Worm (Caenorhabditis elegans) whole organism, L4 larva: ENCODE results near the gene daf-5.

Source experiments
- F10B5.3 ChIP-seq: sonication (generic microtip); optimal IDR thresholded peaks from 2 replicates; lab custom pipeline; 2016; ENCODE audit warnings: mild to moderate bottlenecking, missing genetic modification characterization, missing compliant biosample characterization
- F26F4.8 ChIP-seq: fragments of 200-800 bp; sonication (Bioruptor generic); conservative IDR thresholded peaks from 2 replicates; pipeline ENCODE4 v1.3.6; 2022; ENCODE audit warnings: missing genetic modification characterization, missing compliant biosample characterization
- F49E8.2 ChIP-seq: sonication (generic microtip); optimal IDR thresholded peaks from 2 replicates; lab custom pipeline; 2016; ENCODE audit warnings: missing compliant biosample characterization, mild to moderate bottlenecking, missing genetic modification characterization, borderline replicate concordance
- ZK546.5 ChIP-seq, 2 experiments: sonication (generic microtip); optimal IDR thresholded peaks; 2 replicates each; lab custom pipeline; 2017; ENCODE audit warnings: missing biosample characterization in 2 of 2, missing genetic modification characterization in 2 of 2
- aha-1 ChIP-seq: fragments of 150-350 bp; peaks from one replicate; lab custom pipeline; 2014; ENCODE audit warnings: missing biosample characterization, missing genetic modification characterization
- ceh-82 ChIP-seq: sonication (generic microtip); optimal IDR thresholded peaks from 2 replicates; lab custom pipeline; 2017; ENCODE audit warnings: missing biosample characterization, missing genetic modification characterization
- ces-1 ChIP-seq: fragments of 150-350 bp; sonication (generic microtip); optimal IDR thresholded peaks from 4 replicates; lab custom pipeline; 2014; ENCODE audit warnings: missing biosample characterization, missing genetic modification reagents, missing genetic modification characterization
- daf-19 ChIP-seq: fragments of 200-800 bp; sonication (Bioruptor generic); conservative IDR thresholded peaks from 2 replicates; pipeline ENCODE4 v1.3.6; 2022; ENCODE audit warnings: missing genetic modification characterization, missing compliant biosample characterization
- daf-8 ChIP-seq: fragments of 200-800 bp; sonication (Bioruptor generic); IDR thresholded peaks from 2 replicates; pipeline ENCODE4 v1.3.6; 2022; ENCODE audit warnings: missing genetic modification characterization, missing compliant biosample characterization
- egl-43 ChIP-seq: fragments of 200-800 bp; sonication (Bioruptor generic); IDR thresholded peaks from 2 replicates; pipeline ENCODE4 v1.3.6; 2022; ENCODE audit warnings: missing genetic modification reagents, missing genetic modification characterization, missing compliant biosample characterization
- fkh-10 ChIP-seq: fragments of 150-350 bp; optimal IDR thresholded peaks from 2 replicates; lab custom pipeline; 2014; ENCODE audit warnings: missing biosample characterization, missing genetic modification reagents, missing genetic modification characterization
- hif-1 ChIP-seq, 2 experiments: sonication (generic microtip); optimal IDR thresholded peaks; 2 replicates each; lab custom pipeline; 2016 to 2017; ENCODE audit warnings: missing compliant biosample characterization in 2 of 2, missing genetic modification characterization in 2 of 2, missing genetic modification reagents in 2 of 2, missing genotype in 2 of 2, mild to moderate bottlenecking in 1 of 2
- lim-7 ChIP-seq: fragments of 200-800 bp; sonication (Bioruptor generic); IDR thresholded peaks from 2 replicates; pipeline ENCODE4 v1.3.6; 2022; ENCODE audit warnings: missing genetic modification characterization, missing compliant biosample characterization
- lin-38 ChIP-seq: fragments of 200-800 bp; sonication (Bioruptor generic); IDR thresholded peaks from 2 replicates; pipeline ENCODE4 v1.3.6; 2022; ENCODE audit warnings: missing genetic modification reagents, missing genetic modification characterization, missing compliant biosample characterization
- lir-3 ChIP-seq: sonication (generic microtip); optimal IDR thresholded peaks from 2 replicates; lab custom pipeline; 2016; ENCODE audit warnings: mild to moderate bottlenecking, missing genetic modification characterization, missing compliant biosample characterization
- lsy-2 ChIP-seq, 2 experiments: fragments of 150-350 bp in 1 of 2; sonication (generic microtip) in 1 of 2; optimal IDR thresholded peaks; 2 replicates each; lab custom pipeline; 2014 to 2017; ENCODE audit warnings: missing biosample characterization in 2 of 2, missing genetic modification characterization in 2 of 2
- madf-9 ChIP-seq: fragments of 200-800 bp; sonication (Bioruptor generic); conservative IDR thresholded peaks from 2 replicates; pipeline ENCODE4 v1.3.6; 2022; ENCODE audit warnings: missing genetic modification reagents, missing genetic modification characterization, missing compliant biosample characterization
- mdl-1 ChIP-seq, 2 experiments: fragments of 150-350 bp in 1 of 2; sonication (generic microtip) in 1 of 2; optimal IDR thresholded peaks; 2 replicates each; lab custom pipeline; 2014 to 2017; ENCODE audit warnings: missing biosample characterization in 2 of 2, missing genetic modification characterization in 2 of 2
- mdt-29 ChIP-seq: fragments of 200-800 bp; sonication (Bioruptor generic); IDR thresholded peaks from 2 replicates; pipeline ENCODE4 v1.3.6; 2022; ENCODE audit warnings: missing genetic modification reagents, missing genetic modification characterization, missing compliant biosample characterization
- nhr-111 ChIP-seq: fragments of 200-800 bp; sonication (Bioruptor generic); optimal IDR thresholded peaks from 2 replicates; lab custom pipeline; 2018; ENCODE audit warnings: mild to moderate bottlenecking, missing genetic modification characterization, missing compliant biosample characterization
- nhr-41 ChIP-seq: fragments of 200-800 bp; sonication (Bioruptor generic); IDR thresholded peaks from 2 replicates; pipeline ENCODE4 v1.3.6; 2022; ENCODE audit warnings: missing genetic modification reagents, missing genetic modification characterization, missing compliant biosample characterization
- nhr-42 ChIP-seq: fragments of 200-800 bp; sonication (Bioruptor generic); IDR thresholded peaks from 2 replicates; pipeline ENCODE4 v1.3.6; 2022; ENCODE audit warnings: missing genetic modification characterization, missing compliant biosample characterization
- nhr-48 ChIP-seq: sonication (generic microtip); optimal IDR thresholded peaks from 2 replicates; lab custom pipeline; 2016; ENCODE audit warnings: mild to moderate bottlenecking, missing genetic modification characterization, missing compliant biosample characterization
- nhr-6 ChIP-seq: fragments of 150-350 bp; optimal IDR thresholded peaks from 2 replicates; lab custom pipeline; 2014; ENCODE audit warnings: missing biosample characterization, missing genetic modification characterization
- set-16 ChIP-seq: fragments of 200-800 bp; sonication (Bioruptor generic); IDR thresholded peaks from 2 replicates; pipeline ENCODE4 v1.3.6; 2022; ENCODE audit warnings: missing genetic modification reagents, missing genetic modification characterization, missing compliant biosample characterization
- tra-1 ChIP-seq: fragments of 200-800 bp; sonication (Bioruptor generic); IDR thresholded peaks from 2 replicates; pipeline ENCODE4 v1.3.6; 2022; ENCODE audit warnings: missing genetic modification reagents, missing genetic modification characterization, missing compliant biosample characterization
- zip-11 ChIP-seq: fragments of 200-800 bp; sonication (Bioruptor generic); IDR thresholded peaks from 2 replicates; pipeline ENCODE4 v1.3.6; 2022; ENCODE audit warnings: missing genetic modification characterization, missing compliant biosample characterization
- zip-2 ChIP-seq: fragments of 150-350 bp; optimal IDR thresholded peaks from 2 replicates; lab custom pipeline; 2014; ENCODE audit warnings: missing biosample characterization, missing genetic modification characterization

Gene daf-5

DNA sequence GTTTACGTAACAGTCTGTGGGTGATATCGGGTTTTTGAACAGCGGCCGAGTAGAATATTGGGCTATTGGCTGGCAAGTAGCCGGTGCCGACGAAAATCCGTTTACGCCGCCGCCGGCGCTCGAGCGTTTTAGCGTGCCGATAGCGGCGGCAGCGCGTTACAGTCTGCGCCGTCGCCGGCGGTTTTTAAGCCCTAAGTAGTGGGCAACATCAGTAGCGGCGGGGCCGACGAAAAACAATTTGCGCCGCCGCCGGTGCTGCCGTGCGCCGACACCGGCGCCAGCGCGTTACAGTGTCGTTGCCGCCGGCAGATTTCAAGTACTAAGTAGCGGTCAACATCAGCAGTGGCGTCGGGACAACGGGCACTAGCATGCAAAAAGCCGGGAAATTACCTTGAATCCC is 43.8 kb upstream of the daf-5 start (continued):
- TF ChIP-seq lin-38 (GFP tag; lab: Robert Waterston, UW) (0 out of 2 replicates have a peak, but pooled peaks have one; percentile 28), mdl-1 (tag; optimal IDR thresholded peaks at IDR 0.05; lab: Kevin White, UChicago) (no peak), nhr-111 (GFP tag; lab: Kevin White, UChicago) (no peak)

DNA sequence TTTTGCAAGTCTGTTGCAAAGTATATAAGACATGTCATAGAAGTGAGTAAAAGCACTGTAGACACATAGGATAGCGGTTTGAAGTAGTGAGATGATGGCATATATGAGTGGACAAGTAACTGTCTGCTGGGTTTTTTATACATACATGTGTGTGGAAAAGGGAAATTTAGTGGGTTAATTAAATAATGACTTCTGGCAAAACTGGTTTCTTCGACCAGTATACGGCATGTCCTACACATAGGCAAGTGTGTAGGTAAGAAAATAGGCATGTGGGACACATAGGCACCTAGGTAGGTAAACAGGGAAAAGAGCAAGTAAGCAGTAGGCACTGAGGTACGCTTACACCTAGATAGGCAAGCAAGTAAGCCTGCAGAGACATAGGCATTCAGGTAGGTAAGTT is 42.5 kb upstream of the daf-5 start, which contains the start of gene col-87:
col-87 (minus strand) TSS at position 101 of the 400 bp plus-strand sequence.
- TF ChIP-seq nhr-6 (tag; lab: Kevin White, UChicago) (no peak), F26F4.8 (0 out of 2 replicates have a peak, but pooled peaks have one; percentile 51), F49E8.2 (tag; lab: Kevin White, UChicago) (no peak), ces-1 (GFP tag; lab: Kevin White, UChicago) (no peak), lim-7 (GFP tag; lab: Robert Waterston, UW) (no peak)
- TF ChIP-seq, all 104 proteins: peak for 1

DNA sequence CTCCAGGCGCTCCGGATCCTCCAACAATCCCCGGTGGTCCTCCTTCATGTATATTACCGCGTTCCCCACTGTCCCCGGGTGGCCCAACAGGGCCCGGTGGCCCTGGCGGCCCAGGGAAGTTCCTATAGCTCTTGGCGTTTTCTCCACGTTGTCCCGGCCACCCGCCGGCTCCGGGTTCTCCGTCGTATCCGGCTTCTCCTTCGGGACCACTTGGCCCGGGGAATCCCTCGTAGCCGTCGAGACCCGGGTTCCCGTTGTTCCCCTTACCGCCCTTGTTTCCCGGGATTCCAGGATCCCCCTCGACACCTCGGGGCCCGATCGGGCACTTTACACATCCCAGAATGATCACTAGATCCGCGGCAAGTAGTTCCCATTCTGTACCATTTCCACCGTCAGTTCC is 39.1 kb upstream of the daf-5 start:
- no peak for TF ChIP-seq zip-11 (GFP tag; lab: Robert Waterston, UW)
- 0 out of 2 replicates have a peak, but pooled peaks have one; percentile 25 for TF ChIP-seq egl-43 (GFP tag; lab: Robert Waterston, UW)
- no peak for TF ChIP-seq daf-19 (GFP tag; lab: Robert Waterston, UW)
- TF ChIP-seq fkh-10 (GFP tag; lab: Kevin White, UChicago) = no peak
- no peak for TF ChIP-seq nhr-41 (GFP tag; lab: Robert Waterston, UW)
- TF ChIP-seq tra-1 (GFP tag; lab: Robert Waterston, UW) = no peak
- TF ChIP-seq nhr-48 = no peak
- TF ChIP-seq mdt-29 (GFP tag; lab: Robert Waterston, UW) = no peak
- no peak for TF ChIP-seq hif-1 (tag; optimal IDR thresholded peaks at IDR 0.05; lab: Kevin White, UChicago)
- TF ChIP-seq zip-2 = no peak
- TF ChIP-seq aha-1 (tag; lab: Kevin White, UChicago) = no peak
- peak; percentile 96 for TF ChIP-seq set-16 (GFP tag; lab: Robert Waterston, UW)
- TF ChIP-seq ceh-82 (tag; lab: Kevin White, UChicago) = no peak
- no peak for TF ChIP-seq lsy-2 (tag; optimal IDR thresholded peaks at IDR 0.05; lab: Kevin White, UChicago)
- TF ChIP-seq lir-3 (tag; lab: Kevin White, UChicago) = no peak
- TF ChIP-seq, all 104 proteins: peak for 2

DNA sequence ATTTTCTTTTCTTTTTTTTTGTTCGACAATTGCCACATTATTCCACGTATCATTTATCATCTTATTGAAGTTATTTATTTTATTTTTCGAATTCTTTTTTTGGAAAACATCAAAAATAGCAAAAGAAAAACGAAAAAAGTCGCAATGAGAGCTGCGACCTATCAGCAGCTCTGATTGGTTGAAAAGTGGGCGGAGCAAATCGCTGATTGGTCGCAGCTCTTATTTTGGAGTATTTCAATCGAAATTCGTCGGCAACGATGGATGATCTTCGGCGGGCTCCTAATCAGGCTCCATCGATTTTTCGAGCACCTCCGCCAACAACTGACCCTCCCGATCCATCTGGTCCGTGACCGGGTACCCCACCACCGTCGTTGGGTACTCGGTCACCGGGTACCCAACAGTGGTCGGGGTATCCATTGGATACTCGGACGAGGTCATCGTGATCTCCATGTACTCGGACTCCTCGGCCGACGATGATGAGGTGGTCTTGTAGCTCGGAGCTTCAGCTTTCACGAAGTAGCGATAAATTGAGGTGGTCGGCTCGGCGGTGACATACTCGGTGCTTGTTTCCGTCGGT is 37.8 kb upstream of the daf-5 start:
- no peak for TF ChIP-seq nhr-111 (GFP tag; lab: Kevin White, UChicago)
- TF ChIP-seq F10B5.3 (tag; lab: Kevin White, UChicago) = no peak
- peak; percentile 36; the same call in 1 of the 2 replicates for TF ChIP-seq nhr-42 (GFP tag; lab: Robert Waterston, UW)
- TF ChIP-seq nhr-41 (GFP tag; lab: Robert Waterston, UW) = peak; percentile 27; the same call in 1 of the 2 replicates
- TF ChIP-seq set-16 (GFP tag; lab: Robert Waterston, UW) = peak; percentile 77
- TF ChIP-seq egl-43 (GFP tag; lab: Robert Waterston, UW) = 0 out of 2 replicates have a peak, but pooled peaks have one; percentile 7

DNA sequence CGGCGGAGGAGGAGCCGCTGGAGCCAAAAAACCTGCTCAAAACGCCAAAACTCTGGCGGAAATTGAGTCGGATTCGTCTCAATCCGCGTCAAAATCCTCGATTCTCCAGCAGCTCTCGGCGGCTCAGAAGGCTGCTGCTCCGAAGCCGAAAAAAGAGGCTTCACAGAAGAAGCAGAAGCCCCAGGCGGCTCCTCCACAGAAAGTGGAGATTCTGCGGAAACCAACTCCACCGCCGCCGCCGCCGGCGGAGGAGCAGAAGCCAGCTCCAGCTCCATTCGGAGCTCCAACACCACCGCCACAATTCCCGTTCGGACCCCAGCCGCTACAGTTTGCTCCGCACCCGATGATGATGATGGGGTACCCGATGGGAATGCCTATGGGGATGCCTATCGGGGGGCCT is 34.8 kb upstream of the daf-5 start:
- peak; percentile 97 for TF ChIP-seq set-16 (GFP tag; lab: Robert Waterston, UW)
- no peak for TF ChIP-seq madf-9 (GFP tag; lab: Robert Waterston, UW)

DNA sequence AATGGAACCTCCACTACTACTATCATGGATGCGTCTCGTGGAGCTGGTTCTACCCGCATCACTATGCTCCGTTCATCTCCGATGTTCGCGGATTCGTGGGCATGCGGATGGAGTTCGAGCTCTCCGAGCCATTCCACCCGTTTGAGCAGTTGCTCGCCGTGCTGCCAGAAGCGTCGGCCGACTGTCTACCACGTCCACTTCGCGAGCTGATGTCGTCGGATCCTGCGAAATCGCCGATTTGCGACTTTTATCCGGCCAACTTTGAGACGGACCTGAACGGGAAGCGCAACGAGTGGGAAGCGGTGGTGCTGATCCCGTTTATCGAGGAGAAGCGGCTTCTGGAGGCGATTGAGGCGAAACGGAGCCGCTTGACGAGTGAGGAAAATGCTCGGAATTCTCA is 25.7 kb upstream of the daf-5 start:
- TF ChIP-seq set-16 (GFP tag; lab: Robert Waterston, UW) (peak; percentile 89), daf-8 (GFP tag; lab: Robert Waterston, UW) (no peak)

DNA sequence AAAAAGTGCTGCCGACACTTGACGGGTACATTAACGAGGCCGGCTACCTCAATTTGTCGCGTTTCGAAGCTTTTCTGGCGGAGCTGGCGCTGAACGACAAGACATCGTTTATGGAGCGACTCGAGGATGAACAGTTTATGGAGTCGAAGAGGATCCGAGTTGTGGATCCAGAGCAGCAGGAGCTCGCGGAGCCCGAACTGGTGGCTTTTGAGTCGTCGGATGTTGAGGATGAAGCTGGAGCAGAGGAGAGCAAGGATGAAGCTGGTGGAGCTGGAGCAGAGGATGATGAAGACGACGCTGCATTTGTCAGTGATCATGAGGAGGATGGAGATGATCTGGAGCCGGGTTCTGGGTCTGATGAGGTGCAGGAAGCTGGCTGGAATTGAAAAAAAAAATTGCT is 22.7 kb upstream of the daf-5 start:
- TF ChIP-seq set-16 (GFP tag; lab: Robert Waterston, UW) (peak; percentile 81), ZK546.5 (tag; optimal IDR thresholded peaks at IDR 0.05; lab: Kevin White, UChicago) (no peak)
